Worm (Caenorhabditis elegans): ENCODE results near the gene otub-4.
"Not testable (repeated sequence)": the region's sequence is repeated elsewhere in the genome, so short reads cannot be mapped to it uniquely, and the experiment has no call there.

The otub-4 gene

ce11 chrIV:3395581-3395980 is 17.7 kb upstream of the otub-4 start, which contains the start of gene C04C3.14:
TSS of gene C04C3.14 (plus strand) at chrIV:3395881.
- TF ChIP-seq mdl-1 (tag; optimal IDR thresholded peaks at IDR 0.05) (no peak), sup-37 (GFP tag; optimal IDR thresholded peaks at IDR 0.05) (no peak), zip-4 (GFP tag; optimal IDR thresholded peaks at IDR 0.05) (no peak), pqm-1 (tag; optimal IDR thresholded peaks at IDR 0.05) (no peak), lin-35 (GFP tag; optimal IDR thresholded peaks at IDR 0.05) (no peak), swsn-7 (tag; optimal IDR thresholded peaks at IDR 0.05) (no peak), fkh-10 (GFP tag; optimal IDR thresholded peaks at IDR 0.05) (no peak), isw-1 (GFP tag; IDR thresholded peaks at IDR 0.05) (no peak), lin-14 (GFP tag; optimal IDR thresholded peaks at IDR 0.05) (no peak), jun-1 (tag; optimal IDR thresholded peaks at IDR 0.05) (no peak), C04F5.9 (tag; optimal IDR thresholded peaks at IDR 0.05) (no peak)

DNA sequence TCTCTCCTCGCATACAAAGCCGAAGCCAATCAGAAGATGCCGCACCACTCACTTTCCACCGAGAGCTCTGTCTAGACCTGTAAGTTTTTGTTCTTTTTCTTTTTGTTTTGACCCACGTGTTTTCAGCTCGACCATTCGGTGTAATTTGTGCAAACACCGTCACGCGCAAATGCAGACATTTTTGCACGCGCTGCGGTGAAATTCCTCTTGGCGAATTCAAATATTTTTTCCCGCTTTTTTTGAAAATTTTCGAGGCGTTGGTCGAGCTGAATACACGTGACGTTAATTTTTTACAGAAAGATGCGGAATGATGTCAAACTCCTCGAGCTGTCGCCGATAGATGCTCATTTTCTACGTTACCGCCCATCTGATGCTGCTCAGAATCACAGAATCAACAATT is 16.1 kb upstream of the otub-4 start, which contains the start of gene C04C3.4:
C04C3.4 (plus strand) TSS at position 301 of the 400 bp plus-strand sequence.
- not testable (repeated sequence) for TF ChIP-seq nhr-90 (tag; optimal IDR thresholded peaks at IDR 0.05; ENCODE audit: poor library complexity); pqm-1 (tag; optimal IDR thresholded peaks at IDR 0.05); egl-13 (tag; optimal IDR thresholded peaks at IDR 0.05)

DNA sequence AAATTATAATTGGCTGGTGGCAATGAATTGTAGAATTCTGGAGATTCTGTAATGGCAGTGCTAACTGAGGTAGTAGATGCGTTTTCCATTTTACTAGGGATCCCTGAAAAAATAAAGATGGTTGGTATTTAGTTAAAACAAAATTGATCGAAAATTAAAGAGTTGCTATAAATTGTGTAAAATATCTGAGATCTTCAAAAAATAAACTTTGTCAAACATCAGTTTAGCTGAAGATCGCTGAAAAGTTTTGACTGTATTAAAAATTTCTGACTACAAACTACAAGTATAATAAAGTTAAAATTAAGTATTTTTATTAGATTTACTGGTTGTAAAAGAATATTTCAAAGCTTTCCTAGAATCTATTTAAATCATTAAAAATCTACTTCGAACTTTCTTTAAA is 12.1 kb upstream of the otub-4 start, which contains the start of gene B0546.5:
B0546.5 (minus strand) TSS at position 101 of the 400 bp plus-strand sequence.
- not testable (repeated sequence) for TF ChIP-seq mdl-1 (tag; optimal IDR thresholded peaks at IDR 0.05); fkh-8 (tag; optimal IDR thresholded peaks at IDR 0.05); ama-1 (optimal IDR thresholded peaks at IDR 0.05)

ce11 chrIV:3386504-3387290 is 8.8 kb upstream of the otub-4 start:
- TF ChIP-seq nhr-90 (tag; optimal IDR thresholded peaks at IDR 0.05; ENCODE audit: poor library complexity): peak; percentile 28
- no peak for TF ChIP-seq nhr-12 (tag; optimal IDR thresholded peaks at IDR 0.05)
- TF ChIP-seq ama-1 (optimal IDR thresholded peaks at IDR 0.05): peak; percentile 18

DNA sequence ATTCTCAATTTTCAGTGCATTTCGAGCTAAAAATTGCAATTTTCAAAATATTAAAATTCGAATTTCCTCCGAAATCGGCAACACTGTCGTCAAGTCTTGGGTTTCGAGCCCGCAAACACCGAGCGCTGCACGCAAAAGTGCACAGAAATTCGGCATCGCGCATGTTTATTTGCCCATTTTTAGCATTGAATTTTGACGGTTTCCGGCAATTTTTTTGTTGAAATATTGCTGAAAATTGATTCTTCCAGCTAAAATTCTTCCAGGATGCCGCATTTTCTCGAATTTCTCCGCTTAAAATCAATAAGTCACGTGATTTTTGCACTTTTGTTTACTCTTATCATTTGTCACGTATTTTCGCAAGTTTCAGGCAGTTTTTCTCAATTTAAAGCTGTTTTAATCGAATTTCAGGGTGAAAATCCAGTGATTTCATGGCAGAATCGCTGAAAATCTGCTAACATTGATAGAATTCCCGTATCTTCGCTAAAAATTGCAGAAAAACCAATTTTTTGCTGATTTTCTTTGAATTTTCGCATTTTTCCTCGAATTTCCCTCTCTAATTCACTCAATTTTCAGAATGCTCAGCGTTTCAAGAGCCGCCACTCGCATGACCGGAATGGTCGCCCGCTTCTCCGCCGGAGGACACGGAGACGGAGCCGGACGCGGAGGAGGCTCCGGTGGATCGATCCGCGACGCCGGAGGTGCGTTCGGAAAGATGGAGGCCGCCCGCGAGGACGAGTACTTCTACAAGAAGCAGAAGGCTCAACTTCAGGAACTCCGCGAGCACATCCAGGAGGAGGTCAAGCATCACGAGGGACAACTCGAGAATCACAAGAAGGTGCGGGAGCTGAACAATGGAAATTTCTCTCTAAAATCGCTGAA is 7.6 kb upstream of the otub-4 start, which contains the start of gene mai-2:
mai-2 (plus strand) TSS at position 574 of the 879 bp plus-strand sequence.
- TF ChIP-seq F16B12.6 (tag; optimal IDR thresholded peaks at IDR 0.05) (peak; percentile 95), rnt-1 (tag; optimal IDR thresholded peaks at IDR 0.05) (peak; percentile 70), ceh-90 (tag; optimal IDR thresholded peaks at IDR 0.05) (no peak), aha-1 (tag; optimal IDR thresholded peaks at IDR 0.05) (no peak), lin-39 (tag; optimal IDR thresholded peaks at IDR 0.05) (peak; percentile 18), tbx-2 (tag; optimal IDR thresholded peaks at IDR 0.05) (peak; percentile 64), ama-1 (optimal IDR thresholded peaks at IDR 0.05) (no peak), ztf-11 (tag; optimal IDR thresholded peaks at IDR 0.05) (peak in 1 of 2 experiments; percentile 12), dsc-1 (tag; optimal IDR thresholded peaks at IDR 0.05) (peak; percentile 14), lin-15B (tag; optimal IDR thresholded peaks at IDR 0.05) (peak; percentile 61), swsn-7 (tag; optimal IDR thresholded peaks at IDR 0.05) (peak; percentile 65), nhr-19 (GFP tag; conservative IDR thresholded peaks at IDR 0.05) (peak; percentile 65), pax-3 (tag; optimal IDR thresholded peaks at IDR 0.05) (peak; percentile 12), hpl-2 (GFP tag; optimal IDR thresholded peaks at IDR 0.05) (no peak), mep-1 (tag; optimal IDR thresholded peaks at IDR 0.05) (peak; percentile 49), dpl-1 (GFP tag; optimal IDR thresholded peaks at IDR 0.05) (peak; percentile 90 to 94 (median 91)), nhr-77 (tag; optimal IDR thresholded peaks at IDR 0.05) (peak; percentile 45), mdl-1 (tag; optimal IDR thresholded peaks at IDR 0.05) (peak in 1 of 2 experiments; percentile 45), lin-13 (GFP tag; optimal IDR thresholded peaks at IDR 0.05) (peak; percentile 57), unc-98 (GFP tag; IDR thresholded peaks at IDR 0.05) (0 out of 2 replicates have a peak, but pooled peaks have one; percentile 34), C16A3.4 (tag; optimal IDR thresholded peaks at IDR 0.05) (peak; percentile 53), nhr-84 (tag; optimal IDR thresholded peaks at IDR 0.05) (no peak), unc-62 (GFP tag; optimal IDR thresholded peaks at IDR 0.05) (no peak), isw-1 (GFP tag; IDR thresholded peaks at IDR 0.05) (peak; percentile 37; the same call in 1 of the 2 replicates), nhr-28 (tag; optimal IDR thresholded peaks at IDR 0.05) (no peak), snpc-4 (tag; optimal IDR thresholded peaks at IDR 0.05) (peak; percentile 26), skn-1 (tag; optimal IDR thresholded peaks at IDR 0.05) (peak; percentile 57), efl-1 (optimal IDR thresholded peaks at IDR 0.05) (peak; percentile 61 to 94), efl-1 (GFP tag; optimal IDR thresholded peaks at IDR 0.05 in 1 of 2) (peak; percentile 94 to 99)

Measured in whole organism, L1 larva.